Worm (Caenorhabditis elegans): ENCODE results near the gene sra-14.

DNA sequence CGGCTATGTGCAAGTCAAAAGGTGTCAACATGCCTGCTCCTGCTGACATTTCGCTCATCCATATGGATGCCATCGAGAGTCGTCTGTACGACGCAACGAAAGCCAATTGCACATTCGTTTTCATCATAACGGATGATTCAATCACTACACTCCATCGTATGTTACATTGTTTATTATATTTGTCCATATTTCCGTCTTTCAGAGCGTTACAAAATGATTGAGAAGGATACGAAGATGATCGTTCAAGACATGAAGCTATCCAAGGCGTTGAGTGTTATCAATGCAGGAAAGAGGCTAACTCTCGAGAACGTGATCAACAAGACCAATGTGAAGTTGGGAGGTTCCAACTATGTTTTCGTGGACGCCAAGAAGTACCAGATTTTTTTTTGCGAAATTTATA is 36.4 kb downstream of the sra-14 start:
- no peak for TF ChIP-seq T26A8.4 (GFP tag; IDR thresholded peaks at IDR 0.05)
- TF ChIP-seq fkh-10 (GFP tag; optimal IDR thresholded peaks at IDR 0.05): no peak

Data from whole organism, L4 larva.